Fruit fly (Drosophila melanogaster) whole organism, embryonic: ENCODE measurements around the gene CG13679.

Experiments
- CG1024 ChIP-seq: fragments of 200-800 bp; sonication (Bioruptor generic); IDR thresholded peaks from 2 replicates; pipeline ENCODE4 v1.3.6; 2022; ENCODE audit warnings: missing biosample characterization, missing genetic modification characterization
- CG10274 ChIP-seq: fragments of 200-800 bp; sonication (Bioruptor generic); optimal IDR thresholded peaks from 3 replicates; lab custom pipeline; 2017; ENCODE audit warnings: missing biosample characterization, mild to moderate bottlenecking, missing genetic modification characterization
- CG11093 ChIP-seq: fragments of 200-800 bp; sonication (Bioruptor generic); IDR thresholded peaks from 3 replicates; pipeline ENCODE4 v1.3.6; 2022; ENCODE audit warnings: missing biosample characterization, missing genetic modification characterization
- CG12299 ChIP-seq: fragments of 200-800 bp; sonication (Bioruptor generic); optimal IDR thresholded peaks from 2 replicates; lab custom pipeline; 2018; ENCODE audit warnings: missing biosample characterization, mild to moderate bottlenecking, missing genetic modification characterization
- CG13296 ChIP-seq: fragments of 200-800 bp; sonication (Bioruptor generic); optimal IDR thresholded peaks from 3 replicates; lab custom pipeline; 2018; ENCODE audit warnings: missing biosample characterization, mild to moderate bottlenecking, missing genetic modification characterization
- CG14441 ChIP-seq: fragments of 200-800 bp; sonication (Bioruptor generic); IDR thresholded peaks from 2 replicates; pipeline ENCODE4 v1.3.6; 2022; ENCODE audit warnings: missing biosample characterization, missing genetic modification characterization
- CG14860 ChIP-seq: fragments of 200-800 bp; sonication (Bioruptor generic); IDR thresholded peaks from 3 replicates; pipeline ENCODE4 v1.3.6; 2022; ENCODE audit warnings: missing biosample characterization, missing genetic modification characterization; ENCODE audit not compliant: partially characterized antibody
- CG15601 ChIP-seq: fragments of 200-800 bp; sonication (Bioruptor generic); optimal IDR thresholded peaks from 3 replicates; lab custom pipeline; 2019; ENCODE audit warnings: missing biosample characterization, mild to moderate bottlenecking, missing genetic modification characterization, moderate library complexity
- CG16815 ChIP-seq: fragments of 200-800 bp; sonication (Bioruptor generic); optimal IDR thresholded peaks from 3 replicates; lab custom pipeline; 2017; ENCODE audit warnings: missing biosample characterization, mild to moderate bottlenecking, missing genetic modification characterization
- CG17361 ChIP-seq: fragments of 200-800 bp; sonication (Bioruptor generic); IDR thresholded peaks from 3 replicates; pipeline ENCODE4 v1.3.6; 2022; ENCODE audit warnings: missing biosample characterization, missing genetic modification characterization
- CG17912 ChIP-seq: fragments of 200-800 bp; sonication (Bioruptor generic); optimal IDR thresholded peaks from 2 replicates; lab custom pipeline; 2018; ENCODE audit warnings: missing biosample characterization, mild to moderate bottlenecking, missing genetic modification characterization
- CG18764 ChIP-seq: fragments of 200-800 bp; sonication (Bioruptor generic); optimal IDR thresholded peaks from 3 replicates; lab custom pipeline; 2016; ENCODE audit warnings: missing biosample characterization, missing genetic modification characterization
- CG3163 ChIP-seq: fragments of 200-800 bp; sonication (Bioruptor generic); optimal IDR thresholded peaks from 3 replicates; lab custom pipeline; 2016; ENCODE audit warnings: missing biosample characterization, missing genetic modification characterization
- CG34422 ChIP-seq: fragments of 200-800 bp; sonication (Bioruptor generic); IDR thresholded peaks from 3 replicates; pipeline ENCODE4 v1.3.6; 2022; ENCODE audit warnings: missing biosample characterization, missing genetic modification characterization
- CG3847 ChIP-seq: fragments of 200-800 bp; sonication (Bioruptor generic); IDR thresholded peaks from 2 replicates; pipeline ENCODE4 v1.3.6; 2022; ENCODE audit warnings: missing biosample characterization, missing genetic modification characterization
- CG6813 ChIP-seq: fragments of 200-800 bp; sonication (Bioruptor generic); optimal IDR thresholded peaks from 2 replicates; lab custom pipeline; 2017; ENCODE audit warnings: missing biosample characterization, missing genetic modification characterization, mild to moderate bottlenecking, moderate library complexity, missing genetic modification reagents
- CG7357 ChIP-seq: fragments of 200-800 bp; sonication (Bioruptor generic); IDR thresholded peaks from 3 replicates; pipeline ENCODE4 v1.3.6; 2022; ENCODE audit warnings: missing biosample characterization, missing genetic modification characterization
- CoRest ChIP-seq: fragments of 200-800 bp; sonication (Bioruptor generic); optimal IDR thresholded peaks from 3 replicates; lab custom pipeline; 2018; ENCODE audit warnings: missing biosample characterization, mild to moderate bottlenecking, missing genetic modification characterization, moderate library complexity
- Dbx ChIP-seq: fragments of 200-800 bp; sonication (Bioruptor generic); IDR thresholded peaks from 3 replicates; pipeline ENCODE4 v1.3.6; 2022; ENCODE audit warnings: missing biosample characterization, missing genetic modification characterization
- Elba2 ChIP-seq: fragments of 200-800 bp; sonication (Bioruptor generic); optimal IDR thresholded peaks from 3 replicates; lab custom pipeline; 2016; ENCODE audit warnings: missing biosample characterization, missing genetic modification characterization
- Mrtf ChIP-seq: fragments of 200-800 bp; sonication (Bioruptor generic); IDR thresholded peaks from 3 replicates; pipeline ENCODE4 v1.3.6; 2022; ENCODE audit warnings: missing biosample characterization, missing genetic modification characterization
- Oaz ChIP-seq: fragments of 200-800 bp; sonication (Bioruptor generic); IDR thresholded peaks from 2 replicates; pipeline ENCODE4 v1.3.6; 2022; ENCODE audit warnings: missing biosample characterization, missing genetic modification characterization
- Optix ChIP-seq: fragments of 200-800 bp; sonication (Bioruptor generic); IDR thresholded peaks from 3 replicates; pipeline ENCODE4 v1.3.6; 2022; ENCODE audit warnings: missing biosample characterization, missing genetic modification characterization
- Taf1 ChIP-seq: fragments of 200-800 bp; sonication (Bioruptor generic); IDR thresholded peaks from 2 replicates; pipeline ENCODE4 v1.3.6; 2022; ENCODE audit warnings: missing biosample characterization, missing genetic modification characterization
- Trl ChIP-seq, 3 experiments: fragments of >200 bp in 2 of 3; fragments of 200-800 bp in 1 of 3; sonication (Bioruptor generic) in 1 of 3; optimal IDR thresholded peaks; 2 replicates in 1 of 3; 3 replicates in 2 of 3; lab custom pipeline; 2016 to 2017; ENCODE audit warnings: missing biosample characterization in 1 of 3, missing genetic modification characterization in 1 of 3
- cato ChIP-seq: fragments of 200-800 bp; sonication (Bioruptor generic); optimal IDR thresholded peaks from 2 replicates; lab custom pipeline; 2016; ENCODE audit warnings: missing biosample characterization, missing genetic modification characterization, borderline replicate concordance
- caup ChIP-seq: fragments of 200-800 bp; sonication (Bioruptor generic); optimal IDR thresholded peaks from 3 replicates; lab custom pipeline; 2017; ENCODE audit warnings: missing biosample characterization, mild to moderate bottlenecking, missing genetic modification characterization, moderate library complexity; ENCODE audit not compliant: severe bottlenecking
- cg ChIP-seq: fragments of 200-800 bp; sonication (Bioruptor generic); optimal IDR thresholded peaks from 3 replicates; lab custom pipeline; 2019; ENCODE audit warnings: missing biosample characterization, mild to moderate bottlenecking, missing genetic modification characterization, moderate library complexity
- crol ChIP-seq: fragments of 200-800 bp; sonication (Bioruptor generic); IDR thresholded peaks from 2 replicates; pipeline ENCODE4 v1.3.6; 2022; ENCODE audit warnings: missing biosample characterization, missing genetic modification characterization
- crp ChIP-seq, 2 experiments: fragments of 200-800 bp; sonication (Bioruptor generic); optimal IDR thresholded peaks; 2 replicates in 1 of 2; 3 replicates in 1 of 2; lab custom pipeline; 2017; ENCODE audit warnings: missing biosample characterization in 2 of 2, missing genetic modification characterization in 2 of 2, mild to moderate bottlenecking in 1 of 2, moderate library complexity in 1 of 2
- dysf ChIP-seq: fragments of 200-800 bp; sonication (Bioruptor generic); IDR thresholded peaks from 3 replicates; pipeline ENCODE4 v1.3.6; 2022; ENCODE audit warnings: missing biosample characterization, missing genetic modification characterization
- en ChIP-seq: fragments of 200-800 bp; sonication (Bioruptor generic); optimal IDR thresholded peaks from 2 replicates; lab custom pipeline; 2016; ENCODE audit warnings: missing biosample characterization, missing genetic modification characterization
- eve ChIP-seq, 2 experiments: fragments of >200 bp; optimal IDR thresholded peaks; 2 replicates each; lab custom pipeline; 2017; ENCODE audit warnings: missing biosample characterization in 2 of 2, missing genetic modification characterization in 2 of 2
- h ChIP-seq: fragments of >200 bp; optimal IDR thresholded peaks from 2 replicates; lab custom pipeline; 2017
- lov ChIP-seq, 2 experiments: fragments of 200-800 bp in 1 of 2; fragments of >200 bp in 1 of 2; sonication (Bioruptor generic) in 1 of 2; IDR thresholded peaks in 1 of 2; optimal IDR thresholded peaks in 1 of 2; 2 replicates in 1 of 2; 3 replicates in 1 of 2; pipeline versions ENCODE4 v1.3.6 to Lab custom; 2017 to 2022; ENCODE audit warnings: missing biosample characterization in 1 of 2, missing genetic modification characterization in 1 of 2
- mam ChIP-seq: fragments of 200-800 bp; sonication (Bioruptor generic); optimal IDR thresholded peaks from 3 replicates; lab custom pipeline; 2016; ENCODE audit warnings: missing biosample characterization, missing genetic modification characterization
- mirr ChIP-seq: fragments of 200-800 bp; sonication (Bioruptor generic); optimal IDR thresholded peaks from 3 replicates; lab custom pipeline; 2018; ENCODE audit warnings: missing biosample characterization, mild to moderate bottlenecking, missing genetic modification characterization
- mld ChIP-seq: fragments of 200-800 bp; sonication (Bioruptor generic); IDR thresholded peaks from 3 replicates; pipeline ENCODE4 v1.3.6; 2022; ENCODE audit warnings: missing biosample characterization, missing genetic modification characterization; ENCODE audit not compliant: partially characterized antibody
- ro ChIP-seq: fragments of 200-800 bp; sonication (Bioruptor generic); IDR thresholded peaks from 2 replicates; pipeline ENCODE4 v1.3.6; 2022; ENCODE audit warnings: missing biosample characterization, missing genetic modification characterization
- salm ChIP-seq: fragments of 200-800 bp; sonication (Bioruptor generic); optimal IDR thresholded peaks from 2 replicates; lab custom pipeline; 2018; ENCODE audit warnings: missing biosample characterization, mild to moderate bottlenecking, missing genetic modification characterization
- schlank ChIP-seq: fragments of 200-800 bp; sonication (Bioruptor generic); optimal IDR thresholded peaks from 2 replicates; lab custom pipeline; 2018; ENCODE audit warnings: missing biosample characterization, mild to moderate bottlenecking, missing genetic modification characterization
- sens-2 ChIP-seq: fragments of 200-800 bp; sonication (Bioruptor generic); IDR thresholded peaks from 2 replicates; pipeline ENCODE4 v1.3.6; 2022; ENCODE audit warnings: missing biosample characterization, missing genetic modification characterization
- shn ChIP-seq: fragments of 200-800 bp; sonication (Bioruptor generic); optimal IDR thresholded peaks from 3 replicates; lab custom pipeline; 2016; ENCODE audit warnings: missing biosample characterization, missing genetic modification characterization
- sug ChIP-seq: fragments of 200-800 bp; optimal IDR thresholded peaks from 2 replicates; lab custom pipeline; 2019; ENCODE audit warnings: missing biosample characterization, mild to moderate bottlenecking, missing genetic modification characterization, moderate library complexity
- ttk ChIP-seq: fragments of 200-800 bp; sonication (Bioruptor generic); IDR thresholded peaks from 2 replicates; pipeline ENCODE4 v2.1.2; 2022; ENCODE audit warnings: missing biosample characterization, missing genetic modification characterization
- unpg ChIP-seq: fragments of 200-800 bp; sonication (Bioruptor generic); optimal IDR thresholded peaks from 3 replicates; lab custom pipeline; 2018; ENCODE audit warnings: missing biosample characterization, mild to moderate bottlenecking, missing genetic modification characterization, moderate library complexity
- wor ChIP-seq: fragments of 200-800 bp; sonication (Bioruptor generic); IDR thresholded peaks from 2 replicates; pipeline ENCODE4 v1.3.6; 2022; ENCODE audit warnings: missing biosample characterization, missing genetic modification characterization
- zfh2 ChIP-seq: fragments of 200-800 bp; sonication (Bioruptor generic); optimal IDR thresholded peaks from 2 replicates; lab custom pipeline; 2016; ENCODE audit warnings: missing biosample characterization, missing genetic modification characterization

CG13679 gene

dm6 chr3L:8153206-8153996, 49.2 kb upstream of the CG13679 start (continued):
- peak; percentile 66 for TF ChIP-seq CG14441 (GFP tag; lab: Robert Waterston, UW)
- TF ChIP-seq CG10274 (GFP tag; lab: Kevin White, UChicago): peak; percentile 31
- TF ChIP-seq shn: no peak
- TF ChIP-seq CG3847 (GFP tag; lab: Robert Waterston, UW): 0 out of 2 replicates have a peak, but pooled peaks have one; percentile 32
- TF ChIP-seq lov (optimal IDR thresholded peaks at IDR 0.05; lab: Kevin White, UChicago): no peak
- peak; percentile 73; the same call in 1 of the 3 replicates for TF ChIP-seq lov (GFP tag; IDR thresholded peaks at IDR 0.05; lab: Robert Waterston, UW)
- TF ChIP-seq Elba2 (GFP tag; lab: Kevin White, UChicago): no peak
- no peak for TF ChIP-seq ro (GFP tag; lab: Robert Waterston, UW)
- peak; percentile 39; the same call in 1 of the 2 replicates for TF ChIP-seq wor (GFP tag; lab: Robert Waterston, UW)
- TF ChIP-seq CG11093 (GFP tag; lab: Robert Waterston, UW): peak; percentile 26; the same call in 1 of the 3 replicates
- no peak for TF ChIP-seq crol
- no peak for TF ChIP-seq sug (tag; lab: Kevin White, UChicago)
- TF ChIP-seq CG1024 (GFP tag; lab: Robert Waterston, UW): peak; percentile 51; the same call in 1 of the 2 replicates
- no peak for TF ChIP-seq CG15601 (tag; lab: Kevin White, UChicago)
- peak; percentile 40 for TF ChIP-seq unpg (GFP tag; lab: Kevin White, UChicago)
- TF ChIP-seq cg: peak; percentile 72
- no peak for TF ChIP-seq CG7357
- TF ChIP-seq cato (GFP tag; lab: Kevin White, UChicago): peak; percentile 45
- peak; percentile 67 for TF ChIP-seq dysf (GFP tag; lab: Robert Waterston, UW)
- TF ChIP-seq en: no peak
- no peak for TF ChIP-seq caup (GFP tag; lab: Kevin White, UChicago)
- no peak for TF ChIP-seq Dbx (GFP tag; lab: Robert Waterston, UW)
- peak; percentile 70; the same call in 2 of the 3 replicates for TF ChIP-seq CG34422 (GFP tag; lab: Robert Waterston, UW)
- no peak for TF ChIP-seq Taf1 (GFP tag; lab: Robert Waterston, UW)
- TF ChIP-seq CG17361 (GFP tag; lab: Robert Waterston, UW): 0 out of 3 replicates have a peak, but pooled peaks have one; percentile 29
- TF ChIP-seq CG18764 (GFP tag; lab: Kevin White, UChicago): peak; percentile 35
- TF ChIP-seq eve (GFP tag; optimal IDR thresholded peaks at IDR 0.05; lab: Kevin White, UChicago): peak in 1 of 2 experiments; percentile 62
- TF ChIP-seq mam: peak; percentile 18
- TF ChIP-seq salm: peak; percentile 1
- no peak for TF ChIP-seq Oaz (GFP tag; lab: Robert Waterston, UW)
- no peak for TF ChIP-seq CG16815 (GFP tag; lab: Kevin White, UChicago)
- peak; percentile 53; the same call in 1 of the 3 replicates for TF ChIP-seq Mrtf
- TF ChIP-seq h (lab: Kevin White, UChicago): no peak
- no peak for TF ChIP-seq zfh2 (GFP tag; lab: Kevin White, UChicago)
- TF ChIP-seq ttk (GFP tag; lab: Robert Waterston, UW): peak; percentile 66; the same call in 1 of the 2 replicates
- no peak for TF ChIP-seq schlank (tag; lab: Kevin White, UChicago)
- TF ChIP-seq CG6813 (GFP tag; lab: Kevin White, UChicago): peak; percentile 41
- peak; percentile 60; the same call in 2 of the 3 replicates for TF ChIP-seq Optix (GFP tag; lab: Robert Waterston, UW)
- TF ChIP-seq crp (GFP tag; optimal IDR thresholded peaks at IDR 0.05; lab: Kevin White, UChicago): peak in 1 of 2 experiments; percentile 3
- no peak for TF ChIP-seq CG3163 (GFP tag; lab: Kevin White, UChicago)
- TF ChIP-seq CG17912 (GFP tag; lab: Kevin White, UChicago): no peak
- TF ChIP-seq CG13296 (GFP tag; lab: Kevin White, UChicago): peak; percentile 10
- TF ChIP-seq mirr (GFP tag; lab: Kevin White, UChicago): no peak
- no peak for TF ChIP-seq mld (GFP tag; lab: Robert Waterston, UW)
- no peak for TF ChIP-seq sens-2 (GFP tag; lab: Robert Waterston, UW)
- peak; percentile 60 for TF ChIP-seq CoRest (tag; lab: Kevin White, UChicago)
- no peak for TF ChIP-seq CG14860 (GFP tag; lab: Robert Waterston, UW)
- TF ChIP-seq CG12299 (tag; lab: Kevin White, UChicago): no peak
- TF ChIP-seq Trl (optimal IDR thresholded peaks at IDR 0.05; lab: Kevin White, UChicago): no peak
- TF ChIP-seq Trl (GFP tag; optimal IDR thresholded peaks at IDR 0.05; lab: Kevin White, UChicago): no peak
